Worm (Caenorhabditis elegans) whole organism, young adult: ENCODE results near the gene srg-23.

ENCODE experiments used
- B0019.2 ChIP-seq: fragments of 200-800 bp; sonication (Bioruptor generic); conservative IDR thresholded peaks from 2 replicates; pipeline ENCODE4 v1.3.6; 2022; ENCODE audit warnings: missing genetic modification reagents, missing genetic modification characterization, missing compliant biosample characterization
- F22D6.2 ChIP-seq: sonication (generic microtip); optimal IDR thresholded peaks from 2 replicates; lab custom pipeline; 2016; ENCODE audit warnings: mild to moderate bottlenecking, missing genetic modification characterization, missing compliant biosample characterization
- K12H6.12 ChIP-seq: fragments of 200-800 bp; sonication (Bioruptor generic); optimal IDR thresholded peaks from 2 replicates; lab custom pipeline; 2018; ENCODE audit warnings: mild to moderate bottlenecking, missing genetic modification characterization, missing compliant biosample characterization
- akir-1 ChIP-seq: fragments of 200-800 bp; sonication (Bioruptor generic); optimal IDR thresholded peaks from 2 replicates; lab custom pipeline; 2018; ENCODE audit warnings: mild to moderate bottlenecking, missing genetic modification characterization, moderate library complexity, missing compliant biosample characterization
- aptf-3 ChIP-seq: fragments of 200-800 bp; sonication (Bioruptor generic); IDR thresholded peaks from 2 replicates; pipeline ENCODE4 v1.3.6; 2022; ENCODE audit warnings: missing genetic modification characterization, missing compliant biosample characterization
- athp-1 ChIP-seq: sonication (generic microtip); optimal IDR thresholded peaks from 2 replicates; lab custom pipeline; 2017; ENCODE audit warnings: mild to moderate bottlenecking, missing genetic modification characterization, missing compliant biosample characterization
- cebp-1 ChIP-seq, 2 experiments: fragments of 200-800 bp in 1 of 2; sonication (Bioruptor generic) in 1 of 2; sonication (generic microtip) in 1 of 2; IDR thresholded peaks in 1 of 2; optimal IDR thresholded peaks in 1 of 2; 2 replicates each; pipeline versions ENCODE4 v1.3.6 to Lab custom; 2017 to 2022; ENCODE audit warnings: missing compliant biosample characterization in 2 of 2, missing genetic modification characterization in 2 of 2, mild to moderate bottlenecking in 1 of 2, missing genetic modification reagents in 1 of 2, moderate library complexity in 1 of 2
- hmg-20 ChIP-seq: fragments of 200-800 bp; sonication (Bioruptor generic); IDR thresholded peaks from 2 replicates; pipeline ENCODE4 v1.3.6; 2022; ENCODE audit warnings: missing genetic modification reagents, missing genetic modification characterization, missing compliant biosample characterization
- mcd-1 ChIP-seq: fragments of 200-800 bp; sonication (Bioruptor generic); IDR thresholded peaks from 2 replicates; pipeline ENCODE4 v1.3.6; 2022; ENCODE audit warnings: missing genetic modification reagents, missing genetic modification characterization, missing compliant biosample characterization
- snpc-4 ChIP-seq, 5 experiments: fragments of 150-350 bp in 1 of 5; sonication (generic microtip) in 4 of 5; optimal IDR thresholded peaks; 2 replicates each; lab custom pipeline; 2014 to 2018; ENCODE audit warnings: missing genetic modification characterization in 5 of 5, missing biosample characterization in 3 of 5, antibody characterized with exemption in 2 of 5, mild to moderate bottlenecking in 2 of 5, missing compliant biosample characterization in 2 of 5, missing genotype in 2 of 5, moderate library complexity in 2 of 5, missing genetic modification reagents in 1 of 5
- unc-62 ChIP-seq: fragments of 150-350 bp; optimal IDR thresholded peaks from 2 replicates; lab custom pipeline; 2014; ENCODE audit warnings: missing biosample characterization, missing genetic modification reagents, missing genetic modification characterization
- ztf-28 ChIP-seq: fragments of 200-800 bp; sonication (Bioruptor generic); IDR thresholded peaks from 2 replicates; pipeline ENCODE4 v1.3.6; 2022; ENCODE audit warnings: missing genetic modification reagents, missing genetic modification characterization, missing compliant biosample characterization

DNA sequence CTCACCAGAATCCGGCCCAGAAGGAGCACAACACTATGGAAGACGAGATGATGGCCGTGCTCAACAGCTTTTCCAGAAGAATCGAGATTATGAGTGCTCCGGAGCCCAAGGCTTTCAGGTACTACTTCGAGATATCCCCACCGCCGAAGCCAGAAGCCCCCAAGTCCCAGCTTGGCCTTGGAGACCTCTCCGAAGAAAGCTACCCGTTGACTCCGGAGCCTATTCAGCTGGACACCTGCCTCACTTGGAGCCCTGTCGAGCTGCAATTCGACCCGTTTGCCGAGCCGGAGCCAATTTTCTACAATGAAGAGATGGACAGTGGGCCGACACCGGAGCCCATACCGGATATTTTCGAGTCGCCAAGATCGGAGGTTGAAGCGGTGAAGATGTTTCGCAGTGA, 34.4 kb downstream of the srg-23 start:
- no peak for TF ChIP-seq athp-1 (tag; lab: Kevin White, UChicago)
- no peak for TF ChIP-seq F22D6.2 (tag; lab: Kevin White, UChicago)
- TF ChIP-seq snpc-4 (GFP tag; optimal IDR thresholded peaks at IDR 0.05; lab: Kevin White, UChicago): no peak
- TF ChIP-seq snpc-4 (tag; optimal IDR thresholded peaks at IDR 0.05; lab: Kevin White, UChicago): no peak
- TF ChIP-seq hmg-20 (GFP tag; lab: Robert Waterston, UW): no peak
- no peak for TF ChIP-seq mcd-1 (GFP tag; lab: Robert Waterston, UW)
- no peak for TF ChIP-seq K12H6.12 (tag; lab: Kevin White, UChicago)
- TF ChIP-seq cebp-1 (GFP tag; IDR thresholded peaks at IDR 0.05; lab: Robert Waterston, UW): no peak
- TF ChIP-seq cebp-1 (tag; optimal IDR thresholded peaks at IDR 0.05; lab: Kevin White, UChicago): no peak
- TF ChIP-seq akir-1 (GFP tag; lab: Kevin White, UChicago): no peak
- TF ChIP-seq unc-62 (GFP tag; lab: Kevin White, UChicago): no peak
- TF ChIP-seq B0019.2 (GFP tag; lab: Robert Waterston, UW): no peak
- TF ChIP-seq aptf-3 (GFP tag; lab: Robert Waterston, UW): no peak
- no peak for TF ChIP-seq ztf-28
